Worm (Caenorhabditis elegans) whole organism, young adult: ENCODE data around the gene T25D3.3.

Experiments
- B0019.2 ChIP-seq: fragments of 200-800 bp; sonication (Bioruptor generic); conservative IDR thresholded peaks from 2 replicates; pipeline ENCODE4 v1.3.6; 2022; ENCODE audit warnings: missing genetic modification reagents, missing genetic modification characterization, missing compliant biosample characterization
- B0261.1 ChIP-seq: sonication (generic microtip); optimal IDR thresholded peaks from 2 replicates; lab custom pipeline; 2016; ENCODE audit warnings: mild to moderate bottlenecking, missing genetic modification characterization, moderate library complexity, missing compliant biosample characterization
- C06A6.2 ChIP-seq: fragments of 200-800 bp; sonication (Bioruptor generic); conservative IDR thresholded peaks from 2 replicates; pipeline ENCODE4 v1.3.6; 2022; ENCODE audit warnings: missing genetic modification characterization, missing compliant biosample characterization
- F49E8.2 ChIP-seq: sonication (generic microtip); optimal IDR thresholded peaks from 3 replicates; lab custom pipeline; 2017; ENCODE audit warnings: missing genetic modification characterization, mild to moderate bottlenecking, missing compliant biosample characterization, antibody characterized with exemption, moderate library complexity; ENCODE audit not compliant: insufficient read depth
- Y56A3A.18 ChIP-seq: fragments of 200-800 bp; sonication (Bioruptor generic); IDR thresholded peaks from 2 replicates; pipeline ENCODE4 v1.3.6; 2022; ENCODE audit warnings: missing genetic modification reagents, missing genetic modification characterization, missing compliant biosample characterization
- ZK185.1 ChIP-seq: sonication (generic microtip); optimal IDR thresholded peaks from 2 replicates; lab custom pipeline; 2016; ENCODE audit warnings: mild to moderate bottlenecking, missing genetic modification characterization, missing compliant biosample characterization; ENCODE audit not compliant: poor library complexity, severe bottlenecking
- aptf-2 ChIP-seq: fragments of 200-800 bp; sonication (Bioruptor generic); conservative IDR thresholded peaks from 2 replicates; pipeline ENCODE4 v1.3.6; 2022; ENCODE audit warnings: missing genetic modification reagents, missing genetic modification characterization, missing compliant biosample characterization
- attf-6 ChIP-seq: fragments of 200-800 bp; sonication (Bioruptor generic); IDR thresholded peaks from 2 replicates; pipeline ENCODE4 v1.3.6; 2022; ENCODE audit warnings: missing genetic modification reagents, missing genetic modification characterization, missing compliant biosample characterization
- ceh-100 ChIP-seq: fragments of 200-800 bp; sonication (Bioruptor generic); IDR thresholded peaks from 2 replicates; pipeline ENCODE4 v1.3.6; 2022; ENCODE audit warnings: missing genetic modification reagents, missing genetic modification characterization, missing compliant biosample characterization
- ceh-79 ChIP-seq: sonication (generic microtip); optimal IDR thresholded peaks from 2 replicates; lab custom pipeline; 2017; ENCODE audit warnings: mild to moderate bottlenecking, missing genetic modification characterization, missing compliant biosample characterization
- dox-1 ChIP-seq: fragments of 200-800 bp; sonication (Bioruptor generic); IDR thresholded peaks from 2 replicates; pipeline ENCODE4 v1.3.6; 2022; ENCODE audit warnings: missing genetic modification reagents, missing genetic modification characterization, missing compliant biosample characterization
- dpl-1 ChIP-seq: fragments of 150-350 bp; optimal IDR thresholded peaks from 2 replicates; lab custom pipeline; 2014; ENCODE audit warnings: missing biosample characterization, missing genetic modification reagents, missing genetic modification characterization
- egl-18 ChIP-seq: fragments of 200-800 bp; sonication (Bioruptor generic); IDR thresholded peaks from 2 replicates; pipeline ENCODE4 v1.3.6; 2022; ENCODE audit warnings: missing genetic modification reagents, missing genetic modification characterization, missing compliant biosample characterization
- hlh-26 ChIP-seq: fragments of 200-800 bp; sonication (Bioruptor generic); conservative IDR thresholded peaks from 2 replicates; pipeline ENCODE4 v1.3.6; 2022; ENCODE audit warnings: missing genetic modification reagents, missing genetic modification characterization, missing compliant biosample characterization
- lag-1 ChIP-seq: fragments of 200-800 bp; sonication (Bioruptor generic); IDR thresholded peaks from 2 replicates; pipeline ENCODE4 v1.3.6; 2022; ENCODE audit warnings: missing genetic modification reagents, missing genetic modification characterization, missing compliant biosample characterization
- let-526 ChIP-seq: fragments of 200-800 bp; sonication (Bioruptor generic); IDR thresholded peaks from 2 replicates; pipeline ENCODE4 v1.3.6; 2022; ENCODE audit warnings: missing genetic modification reagents, missing genetic modification characterization, missing compliant biosample characterization
- lin-35 ChIP-seq, 3 experiments: fragments of 150-350 bp in 2 of 3; sonication (generic microtip) in 1 of 3; optimal IDR thresholded peaks; 2 replicates each; lab custom pipeline; 2014 to 2018; ENCODE audit warnings: missing biosample characterization in 3 of 3, missing genetic modification characterization in 3 of 3, missing genetic modification reagents in 3 of 3
- lin-40 ChIP-seq: sonication (generic microtip); optimal IDR thresholded peaks from 2 replicates; lab custom pipeline; 2016; ENCODE audit warnings: missing genetic modification characterization, mild to moderate bottlenecking, missing compliant biosample characterization, missing genotype, missing genetic modification reagents
- lin-54 ChIP-seq: fragments of 200-800 bp; sonication (Bioruptor generic); optimal IDR thresholded peaks from 2 replicates; lab custom pipeline; 2018; ENCODE audit warnings: mild to moderate bottlenecking, missing genetic modification characterization, missing compliant biosample characterization
- lsl-1 ChIP-seq: fragments of 200-800 bp; sonication (Bioruptor generic); optimal IDR thresholded peaks from 2 replicates; lab custom pipeline; 2018; ENCODE audit warnings: mild to moderate bottlenecking, missing genetic modification characterization, moderate library complexity, missing compliant biosample characterization
- lsy-27 ChIP-seq: sonication (generic microtip); optimal IDR thresholded peaks from 2 replicates; lab custom pipeline; 2017; ENCODE audit warnings: missing genetic modification characterization, mild to moderate bottlenecking, missing compliant biosample characterization, antibody characterized with exemption, missing genotype, borderline replicate concordance; ENCODE audit not compliant: insufficient read depth
- madf-10 ChIP-seq: sonication (generic microtip); optimal IDR thresholded peaks from 2 replicates; lab custom pipeline; 2016; ENCODE audit warnings: mild to moderate bottlenecking, missing genetic modification characterization, missing compliant biosample characterization
- madf-6 ChIP-seq: fragments of 200-800 bp; sonication (Bioruptor generic); IDR thresholded peaks from 2 replicates; pipeline ENCODE4 v1.3.6; 2022; ENCODE audit warnings: missing genetic modification reagents, missing genetic modification characterization, missing compliant biosample characterization
- madf-8 ChIP-seq: fragments of 200-800 bp; sonication (Bioruptor generic); conservative IDR thresholded peaks from 2 replicates; pipeline ENCODE4 v1.3.6; 2022; ENCODE audit warnings: missing genetic modification reagents, missing genetic modification characterization, missing compliant biosample characterization
- mcd-1 ChIP-seq: fragments of 200-800 bp; sonication (Bioruptor generic); IDR thresholded peaks from 2 replicates; pipeline ENCODE4 v1.3.6; 2022; ENCODE audit warnings: missing genetic modification reagents, missing genetic modification characterization, missing compliant biosample characterization
- nfya-2 ChIP-seq: fragments of 200-800 bp; sonication (Bioruptor generic); IDR thresholded peaks from 2 replicates; pipeline ENCODE4 v1.3.6; 2022; ENCODE audit warnings: missing genetic modification reagents, missing genetic modification characterization, missing compliant biosample characterization
- nhr-179 ChIP-seq: sonication (generic microtip); optimal IDR thresholded peaks from 2 replicates; lab custom pipeline; 2016; ENCODE audit warnings: mild to moderate bottlenecking, missing genetic modification characterization, missing compliant biosample characterization
- nhr-27 ChIP-seq: fragments of 200-800 bp; sonication (Bioruptor generic); optimal IDR thresholded peaks from 2 replicates; lab custom pipeline; 2018; ENCODE audit warnings: mild to moderate bottlenecking, missing genetic modification characterization, moderate library complexity, missing compliant biosample characterization
- pbrm-1 ChIP-seq: fragments of 200-800 bp; sonication (Bioruptor generic); IDR thresholded peaks from 2 replicates; pipeline ENCODE4 v1.3.6; 2022; ENCODE audit warnings: missing genetic modification reagents, missing genetic modification characterization, missing compliant biosample characterization
- snpc-1.3 ChIP-seq: sonication (generic microtip); optimal IDR thresholded peaks from 2 replicates; lab custom pipeline; 2017; ENCODE audit warnings: missing genetic modification characterization, mild to moderate bottlenecking, missing compliant biosample characterization, antibody characterized with exemption, moderate library complexity, missing genotype, missing genetic modification reagents; ENCODE audit not compliant: insufficient read depth
- snpc-3.4 ChIP-seq: sonication (generic microtip); optimal IDR thresholded peaks from 2 replicates; lab custom pipeline; 2017; ENCODE audit warnings: missing genetic modification characterization, mild to moderate bottlenecking, missing compliant biosample characterization, antibody characterized with exemption, moderate library complexity, missing genotype, missing genetic modification reagents
- snpc-4 ChIP-seq, 5 experiments: fragments of 150-350 bp in 1 of 5; sonication (generic microtip) in 4 of 5; optimal IDR thresholded peaks; 2 replicates each; lab custom pipeline; 2014 to 2018; ENCODE audit warnings: missing genetic modification characterization in 5 of 5, missing biosample characterization in 3 of 5, antibody characterized with exemption in 2 of 5, mild to moderate bottlenecking in 2 of 5, missing compliant biosample characterization in 2 of 5, missing genotype in 2 of 5, moderate library complexity in 2 of 5, missing genetic modification reagents in 1 of 5
- sptf-2 ChIP-seq: fragments of 200-800 bp; sonication (Bioruptor generic); optimal IDR thresholded peaks from 2 replicates; lab custom pipeline; 2018; ENCODE audit warnings: mild to moderate bottlenecking, missing genetic modification characterization, missing compliant biosample characterization
- tbp1 ChIP-seq: fragments of 200-800 bp; sonication (Bioruptor generic); optimal IDR thresholded peaks from 2 replicates; lab custom pipeline; 2018; ENCODE audit warnings: mild to moderate bottlenecking, missing genetic modification characterization, missing compliant biosample characterization
- tbx-9 ChIP-seq: sonication (generic microtip); optimal IDR thresholded peaks from 2 replicates; lab custom pipeline; 2016; ENCODE audit warnings: borderline replicate concordance, missing genetic modification characterization, inconsistent platforms, missing compliant biosample characterization
- tlf-1 ChIP-seq: fragments of 200-800 bp; sonication (Bioruptor generic); optimal IDR thresholded peaks from 2 replicates; lab custom pipeline; 2018; ENCODE audit warnings: mild to moderate bottlenecking, missing genetic modification characterization, missing compliant biosample characterization
- xnd-1 ChIP-seq: sonication (generic microtip); optimal IDR thresholded peaks from 2 replicates; lab custom pipeline; 2016; ENCODE audit warnings: missing genotype, missing genetic modification reagents, missing genetic modification characterization, missing compliant biosample characterization
- ztf-25 ChIP-seq: fragments of 200-800 bp; sonication (Bioruptor generic); IDR thresholded peaks from 2 replicates; pipeline ENCODE4 v1.3.6; 2022; ENCODE audit warnings: missing genetic modification reagents, missing genetic modification characterization, missing compliant biosample characterization
- ztf-6 ChIP-seq: fragments of 200-800 bp; sonication (Bioruptor generic); IDR thresholded peaks from 2 replicates; pipeline ENCODE4 v1.3.6; 2022; ENCODE audit warnings: missing genetic modification reagents, missing genetic modification characterization, missing compliant biosample characterization

Gene T25D3.3

DNA sequence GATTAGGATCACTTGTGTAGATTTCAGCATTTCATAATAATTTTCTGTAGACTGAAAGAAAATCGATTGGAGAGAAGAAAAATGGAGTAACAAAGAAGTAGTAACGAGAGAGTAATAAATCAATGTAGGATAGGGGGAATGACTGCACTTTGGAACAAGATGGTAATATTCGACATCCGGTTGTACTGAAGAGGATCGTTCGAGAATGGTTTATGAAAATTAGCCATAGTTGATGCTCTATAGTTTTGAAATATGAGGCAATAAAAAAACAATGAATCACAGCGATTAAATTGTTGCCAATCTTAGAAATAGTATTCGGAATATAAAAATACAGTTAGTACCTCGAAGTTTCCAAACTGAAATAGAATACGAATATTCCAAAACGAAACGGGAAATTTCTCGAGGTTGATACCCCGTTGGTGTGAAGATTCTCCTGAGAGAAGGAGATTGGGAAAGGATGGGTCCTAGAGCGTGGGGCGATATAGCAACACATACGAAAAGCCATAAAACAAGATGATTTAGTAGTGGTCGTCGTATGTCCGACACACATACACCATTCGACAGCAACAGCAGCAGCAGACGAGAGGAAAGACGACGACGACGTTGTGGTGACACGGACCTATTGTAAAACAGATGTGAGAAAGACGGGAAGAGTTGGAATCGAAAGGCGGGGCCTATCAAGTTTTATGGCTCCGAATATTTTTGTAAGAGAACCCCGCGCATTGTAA, 18.7 kb upstream of the T25D3.3 start, which contains the start of gene cwn-1:
Gene cwn-1, minus strand, starts transcription at position 51 of the 728 bp plus-strand sequence.
- TF ChIP-seq lsy-27 (tag; lab: Kevin White, UChicago), result no peak
- TF ChIP-seq snpc-3.4, result no peak
- no peak for TF ChIP-seq dpl-1 (GFP tag; lab: Kevin White, UChicago)
- no peak for TF ChIP-seq ztf-25 (GFP tag; lab: Robert Waterston, UW)
- no peak for TF ChIP-seq aptf-2 (GFP tag; lab: Robert Waterston, UW)
- no peak for TF ChIP-seq nhr-179 (tag; lab: Kevin White, UChicago)
- TF ChIP-seq nfya-2, result no peak
- no peak for TF ChIP-seq Y56A3A.18 (GFP tag; lab: Robert Waterston, UW)
- TF ChIP-seq madf-8 (GFP tag; lab: Robert Waterston, UW), result no peak
- TF ChIP-seq B0019.2 (GFP tag; lab: Robert Waterston, UW), result no peak
- no peak for TF ChIP-seq ceh-100 (GFP tag; lab: Robert Waterston, UW)
- TF ChIP-seq dox-1 (GFP tag; lab: Robert Waterston, UW), result no peak
- TF ChIP-seq nhr-27 (tag; lab: Kevin White, UChicago), result no peak
- TF ChIP-seq attf-6 (GFP tag; lab: Robert Waterston, UW), result no peak

DNA sequence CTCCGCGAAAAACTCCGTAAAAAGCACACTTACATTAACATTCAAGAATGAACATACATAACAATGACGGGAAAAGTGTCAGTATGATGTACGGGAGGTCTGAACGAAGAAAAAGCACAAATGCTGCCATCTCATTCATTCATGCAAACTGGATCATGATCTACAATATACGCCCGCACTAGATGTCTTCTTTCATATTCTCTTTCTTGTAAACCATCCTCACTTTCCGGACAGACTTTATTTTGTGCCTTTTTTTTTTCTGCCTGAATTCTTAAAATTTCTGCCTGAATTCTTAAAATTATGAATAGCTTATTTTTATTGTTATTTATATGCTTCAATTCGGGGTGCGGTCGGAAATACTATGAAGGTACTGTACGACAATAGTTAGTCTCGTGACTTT, 17.2 kb upstream of the T25D3.3 start, which contains the start of gene K10B4.1:
Gene K10B4.1, plus strand, starts transcription at position 301 of the 400 bp plus-strand sequence.
- TF ChIP-seq lin-40 (tag; lab: Kevin White, UChicago), result no peak
- TF ChIP-seq nhr-27 (tag; lab: Kevin White, UChicago), result no peak
- no peak for TF ChIP-seq pbrm-1 (GFP tag; lab: Robert Waterston, UW)
- TF ChIP-seq xnd-1 (tag; lab: Kevin White, UChicago), result no peak
- TF ChIP-seq lin-35 (GFP tag; optimal IDR thresholded peaks at IDR 0.05; lab: Kevin White, UChicago), result no peak
- no peak for TF ChIP-seq lag-1 (GFP tag; lab: Robert Waterston, UW)
- no peak for TF ChIP-seq madf-10 (tag; lab: Kevin White, UChicago)

DNA sequence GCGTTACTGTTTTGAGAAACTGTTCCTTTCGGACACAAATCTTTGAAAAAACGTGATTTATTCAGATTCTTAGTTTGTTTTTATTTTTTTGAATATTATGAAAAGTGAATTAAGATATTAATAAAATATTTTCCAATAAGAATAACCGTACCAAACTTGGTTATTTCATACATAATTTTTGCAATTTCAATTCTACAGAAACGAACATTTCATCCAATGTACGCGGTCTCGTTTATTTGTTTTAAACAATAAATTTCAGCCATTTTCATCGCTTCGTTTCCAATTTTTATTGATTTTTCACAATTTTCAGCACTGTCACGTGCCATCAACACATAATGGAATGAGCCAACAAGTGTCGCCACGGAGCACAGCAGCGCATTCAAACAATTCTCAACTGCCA, 5.5 kb upstream of the T25D3.3 start, which contains the start of gene T25D3.4:
Gene T25D3.4, plus strand, starts transcription at position 301 of the 400 bp plus-strand sequence.
- no peak for TF ChIP-seq tbp1 (GFP tag; lab: Kevin White, UChicago)
- TF ChIP-seq ceh-79 (tag; lab: Kevin White, UChicago), result no peak
- peak; percentile 67 for TF ChIP-seq ceh-100 (GFP tag; lab: Robert Waterston, UW)

DNA sequence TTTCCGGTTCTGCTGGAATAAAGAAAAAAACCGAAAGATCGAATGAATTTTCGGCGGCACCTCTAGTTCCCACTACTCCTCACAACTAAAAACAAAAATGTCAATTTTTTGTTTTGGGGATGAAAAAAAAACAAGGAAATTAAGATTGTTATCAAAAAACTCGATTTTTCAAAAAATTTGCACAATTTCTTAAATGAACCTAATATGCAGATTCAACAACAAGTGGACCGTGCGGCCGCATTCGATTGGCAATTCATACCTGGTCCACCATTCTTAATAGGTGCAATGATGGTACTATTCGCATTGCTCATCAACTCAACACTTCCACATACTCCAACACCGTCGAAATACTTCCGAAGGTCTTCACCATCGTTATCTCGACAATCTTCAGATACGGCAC, 888 bp upstream of the T25D3.3 start:
- TF ChIP-seq dpl-1 (GFP tag; lab: Kevin White, UChicago) (no peak), mcd-1 (GFP tag; lab: Robert Waterston, UW) (no peak), madf-8 (GFP tag; lab: Robert Waterston, UW) (no peak), sptf-2 (no peak), C06A6.2 (GFP tag; lab: Robert Waterston, UW) (no peak), dox-1 (GFP tag; lab: Robert Waterston, UW) (no peak), ZK185.1 (tag; lab: Kevin White, UChicago) (no peak), B0261.1 (no peak), lin-54 (GFP tag; lab: Kevin White, UChicago) (no peak), ztf-6 (GFP tag; lab: Robert Waterston, UW) (no peak), hlh-26 (GFP tag; lab: Robert Waterston, UW) (no peak), snpc-4 (GFP tag; optimal IDR thresholded peaks at IDR 0.05; lab: Kevin White, UChicago) (no peak), snpc-4 (tag; optimal IDR thresholded peaks at IDR 0.05; lab: Kevin White, UChicago) (no peak), tlf-1 (GFP tag; lab: Kevin White, UChicago) (no peak), F49E8.2 (tag; lab: Kevin White, UChicago) (no peak), let-526 (GFP tag; lab: Robert Waterston, UW) (no peak), tbx-9 (tag; lab: Kevin White, UChicago) (no peak), lsl-1 (GFP tag; lab: Kevin White, UChicago) (no peak), madf-6 (GFP tag; lab: Robert Waterston, UW) (no peak), egl-18 (GFP tag; lab: Robert Waterston, UW) (no peak), snpc-1.3 (tag; lab: Kevin White, UChicago) (no peak)
- TF ChIP-seq, all 124 proteins: peak for 0
